Fruit fly (Drosophila melanogaster) whole organism, embryonic: Measurements from ENCODE around the gene xmas.

Experiments used
- CG17802 ChIP-seq: fragments of 200-800 bp; sonication (Bioruptor generic); optimal IDR thresholded peaks from 2 replicates; lab custom pipeline; 2018; ENCODE audit warnings: missing biosample characterization, mild to moderate bottlenecking, missing genetic modification characterization, moderate library complexity
- CG32767 ChIP-seq: fragments of 200-800 bp; sonication (Bioruptor generic); IDR thresholded peaks from 2 replicates; pipeline ENCODE4 v1.3.6; 2022; ENCODE audit warnings: missing biosample characterization, missing genetic modification characterization
- CG4854 ChIP-seq: fragments of 200-800 bp; sonication (Bioruptor generic); optimal IDR thresholded peaks from 2 replicates; lab custom pipeline; 2016; ENCODE audit warnings: missing biosample characterization, missing genetic modification characterization, inconsistent platforms
- Dfd ChIP-seq, 2 experiments: fragments of >200 bp; optimal IDR thresholded peaks; 2 replicates each; lab custom pipeline; 2017; ENCODE audit warnings: missing biosample characterization in 2 of 2, missing genetic modification characterization in 2 of 2

DNA sequence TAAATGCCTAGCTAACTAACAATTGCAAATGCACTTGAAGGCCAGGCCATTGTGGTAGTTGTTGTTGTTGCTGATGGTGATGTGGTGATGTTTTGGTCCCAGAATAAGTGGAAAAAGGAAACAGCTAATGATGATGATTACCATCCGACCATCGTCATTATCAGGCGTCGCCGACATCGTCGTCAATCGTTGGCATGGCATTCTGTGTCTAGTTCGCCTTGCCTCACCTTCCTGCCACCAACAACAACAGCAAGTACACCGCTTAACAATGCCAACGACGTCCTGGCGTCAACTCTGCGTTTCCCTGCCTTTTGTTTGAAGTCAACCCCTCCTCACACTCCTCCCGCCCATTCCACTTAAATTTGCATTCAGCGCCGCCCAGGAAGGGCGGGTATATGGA lies 18.5 kb upstream of the xmas start:
- TF ChIP-seq Dfd (GFP tag; optimal IDR thresholded peaks at IDR 0.05; lab: Kevin White, UChicago) (no peak), CG4854 (no peak), CG32767 (GFP tag; lab: Robert Waterston, UW) (no peak), CG17802 (tag; lab: Kevin White, UChicago) (no peak)
